Fruit fly (Drosophila melanogaster) whole organism, wandering third instar larva: ENCODE data around the gene CG14147.
A peak's percentile ranks its signal among the peaks of the same experiment; 100 is the strongest.

ENCODE experiments used
- Abd-B ChIP-seq: fragments of >200 bp; optimal IDR thresholded peaks from 2 replicates; lab custom pipeline; 2017; ENCODE audit warnings: missing biosample characterization, missing genetic modification characterization
- CG32264 ChIP-seq: fragments of 200-800 bp; sonication (Bioruptor generic); optimal IDR thresholded peaks from 2 replicates; lab custom pipeline; 2016; ENCODE audit warnings: missing biosample characterization, missing genetic modification characterization
- CG9705 ChIP-seq: fragments of 200-800 bp; sonication (Bioruptor generic); optimal IDR thresholded peaks from 2 replicates; lab custom pipeline; 2018; ENCODE audit warnings: missing biosample characterization, mild to moderate bottlenecking, missing genetic modification characterization
- CrebA ChIP-seq: fragments of 200-800 bp; sonication (Bioruptor generic); optimal IDR thresholded peaks from 2 replicates; lab custom pipeline; 2016; ENCODE audit warnings: missing biosample characterization, mild to moderate bottlenecking, missing genetic modification characterization, borderline replicate concordance
- Dfd ChIP-seq: fragments of >200 bp; optimal IDR thresholded peaks from 2 replicates; lab custom pipeline; 2017; ENCODE audit warnings: missing biosample characterization, missing genetic modification characterization
- Dif ChIP-seq: fragments of 200-275, 200-300 bp; sonication (Bioruptor generic); optimal IDR thresholded peaks from 2 replicates; lab custom pipeline; 2018; ENCODE audit warnings: missing biosample characterization, missing genetic modification characterization; ENCODE audit not compliant: partially characterized antibody
- GATAd ChIP-seq: sonication (Bioruptor generic); optimal IDR thresholded peaks from 2 replicates; lab custom pipeline; 2016; ENCODE audit warnings: missing biosample characterization, missing genetic modification characterization
- HLH106 ChIP-seq: fragments of 200-800 bp; optimal IDR thresholded peaks from 3 replicates; lab custom pipeline; 2019; ENCODE audit warnings: missing biosample characterization, mild to moderate bottlenecking, missing genetic modification characterization, moderate library complexity
- Hnf4 ChIP-seq: fragments of 200-800 bp; sonication (Bioruptor generic); optimal IDR thresholded peaks from 2 replicates; lab custom pipeline; 2016; ENCODE audit warnings: missing biosample characterization, mild to moderate bottlenecking, missing genetic modification characterization
- Hr78 ChIP-seq: fragments of >200 bp; optimal IDR thresholded peaks from 2 replicates; lab custom pipeline; 2017; ENCODE audit warnings: missing biosample characterization, missing genetic modification characterization
- Hr83 ChIP-seq: fragments of 200-300 bp; sonication (Bioruptor generic); optimal IDR thresholded peaks from 2 replicates; lab custom pipeline; 2016; ENCODE audit warnings: missing biosample characterization, mild to moderate bottlenecking, missing genetic modification characterization, moderate library complexity; ENCODE audit not compliant: poor library complexity, severe bottlenecking
- Jra ChIP-seq: sonication (Bioruptor generic); optimal IDR thresholded peaks from 2 replicates; lab custom pipeline; 2016; ENCODE audit warnings: missing biosample characterization, missing genetic modification characterization
- Mio ChIP-seq: sonication (Bioruptor generic); optimal IDR thresholded peaks from 2 replicates; lab custom pipeline; 2016; ENCODE audit warnings: missing biosample characterization, missing genetic modification characterization
- Myc ChIP-seq: fragments of >200 bp; optimal IDR thresholded peaks from 2 replicates; lab custom pipeline; 2017
- N ChIP-seq: fragments of >200 bp; optimal IDR thresholded peaks from 2 replicates; lab custom pipeline; 2018; ENCODE audit warnings: missing biosample characterization, missing external identifiers, missing genetic modification characterization
- OdsH ChIP-seq: fragments of 200-800 bp; sonication (Bioruptor generic); optimal IDR thresholded peaks from 2 replicates; lab custom pipeline; 2016; ENCODE audit warnings: missing biosample characterization, mild to moderate bottlenecking, missing genetic modification characterization
- Rel ChIP-seq, 2 experiments: fragments of 200-800 bp; sonication (Bioruptor generic) in 1 of 2; optimal IDR thresholded peaks; 2 replicates in 1 of 2; 3 replicates in 1 of 2; lab custom pipeline; 2016 to 2019; ENCODE audit warnings: mild to moderate bottlenecking in 2 of 2, missing biosample characterization in 2 of 2, missing genetic modification characterization in 2 of 2, moderate library complexity in 1 of 2
- Sp1 ChIP-seq: fragments of 200-800 bp; sonication (Bioruptor generic); optimal IDR thresholded peaks from 3 replicates; lab custom pipeline; 2019; ENCODE audit warnings: missing biosample characterization, mild to moderate bottlenecking, missing genetic modification characterization, moderate library complexity
- Vsx2 ChIP-seq: fragments of 200-300, 225-300 bp; sonication (Bioruptor generic); optimal IDR thresholded peaks from 2 replicates; lab custom pipeline; 2018; ENCODE audit warnings: missing biosample characterization, missing genetic modification characterization; ENCODE audit not compliant: partially characterized antibody
- br ChIP-seq: fragments of 200-800 bp; sonication (Bioruptor generic); optimal IDR thresholded peaks from 2 replicates; lab custom pipeline; 2016; ENCODE audit warnings: missing biosample characterization, missing genetic modification characterization
- brk ChIP-seq: fragments of 200-800 bp; sonication (Bioruptor generic); optimal IDR thresholded peaks from 2 replicates; lab custom pipeline; 2016; ENCODE audit warnings: missing biosample characterization, mild to moderate bottlenecking, missing genetic modification characterization
- dl ChIP-seq, 2 experiments: fragments of 175-275, 200-275 bp in 1 of 2; fragments of 200-275 bp in 1 of 2; sonication (Bioruptor generic); optimal IDR thresholded peaks; lab custom pipeline; 2018; ENCODE audit warnings: mild to moderate bottlenecking in 2 of 2, missing biosample characterization in 2 of 2, missing genetic modification characterization in 2 of 2, moderate library complexity in 2 of 2; ENCODE audit not compliant: partially characterized antibody in 2 of 2, insufficient read depth in 1 of 2
- dmrt93B ChIP-seq: fragments of 200-800 bp; sonication (Bioruptor generic); optimal IDR thresholded peaks from 2 replicates; lab custom pipeline; 2018; ENCODE audit warnings: missing biosample characterization, mild to moderate bottlenecking, missing genetic modification characterization
- dsf ChIP-seq: sonication (Bioruptor generic); optimal IDR thresholded peaks from 2 replicates; lab custom pipeline; 2016; ENCODE audit warnings: missing biosample characterization, missing genetic modification characterization, borderline replicate concordance
- ey ChIP-seq: fragments of 200-800 bp; sonication (Bioruptor generic); optimal IDR thresholded peaks from 2 replicates; lab custom pipeline; 2016; ENCODE audit warnings: missing biosample characterization, missing genetic modification characterization
- foxo ChIP-seq, 2 experiments: fragments of 200-800 bp; sonication (Bioruptor generic); optimal IDR thresholded peaks; 2 replicates in 1 of 2; 3 replicates in 1 of 2; lab custom pipeline; 2016 to 2017; ENCODE audit warnings: missing biosample characterization in 2 of 2, missing genetic modification characterization in 2 of 2
- fru ChIP-seq: fragments of 200-800 bp; sonication (Bioruptor generic); optimal IDR thresholded peaks from 3 replicates; lab custom pipeline; 2016; ENCODE audit warnings: missing biosample characterization, mild to moderate bottlenecking, missing genetic modification characterization
- h ChIP-seq: fragments of 200-800 bp; sonication (Bioruptor generic); optimal IDR thresholded peaks from 3 replicates; lab custom pipeline; 2016; ENCODE audit warnings: missing biosample characterization, mild to moderate bottlenecking, missing genetic modification characterization
- jim ChIP-seq: fragments of 175-275, 200-325 bp; sonication (Bioruptor generic); optimal IDR thresholded peaks from 2 replicates; lab custom pipeline; 2016; ENCODE audit warnings: missing biosample characterization, mild to moderate bottlenecking, missing genetic modification characterization
- lola ChIP-seq: fragments of >200 bp; optimal IDR thresholded peaks from 2 replicates; lab custom pipeline; 2017; ENCODE audit warnings: missing biosample characterization, missing genetic modification characterization
- pan ChIP-seq: fragments of >200 bp; optimal IDR thresholded peaks from 2 replicates; lab custom pipeline; 2017
- psq ChIP-seq: fragments of 200-800 bp; sonication (Bioruptor generic); optimal IDR thresholded peaks from 3 replicates; lab custom pipeline; 2017; ENCODE audit warnings: missing biosample characterization, mild to moderate bottlenecking, missing genetic modification characterization, moderate library complexity
- rgr ChIP-seq: fragments of 200-800 bp; sonication (Bioruptor generic); optimal IDR thresholded peaks from 3 replicates; lab custom pipeline; 2016; ENCODE audit warnings: missing biosample characterization, mild to moderate bottlenecking, missing genetic modification characterization
- sage ChIP-seq: fragments of 200-800 bp; sonication (Bioruptor generic); optimal IDR thresholded peaks from 2 replicates; lab custom pipeline; 2016; ENCODE audit warnings: missing biosample characterization, mild to moderate bottlenecking, missing genetic modification characterization
- sv ChIP-seq: fragments of 200-800 bp; sonication (Bioruptor generic); optimal IDR thresholded peaks from 3 replicates; lab custom pipeline; 2016; ENCODE audit warnings: missing biosample characterization, missing genetic modification characterization
- tai ChIP-seq: sonication (Bioruptor generic); optimal IDR thresholded peaks from 2 replicates; lab custom pipeline; 2016; ENCODE audit warnings: missing biosample characterization, missing genetic modification characterization
- usp ChIP-seq: fragments of >200 bp; optimal IDR thresholded peaks from 2 replicates; lab custom pipeline; 2017; ENCODE audit warnings: missing biosample characterization, missing genetic modification characterization
- woc ChIP-seq: sonication (Bioruptor generic); optimal IDR thresholded peaks from 2 replicates; lab custom pipeline; 2016; ENCODE audit warnings: missing biosample characterization, mild to moderate bottlenecking, missing genetic modification characterization

The CG14147 gene

dm6 chr3L:10968656-10969055 is 3.8 kb upstream of the CG14147 start:
- TF ChIP-seq Sp1 (GFP tag; lab: Kevin White, UChicago) (peak; percentile 30), ey (peak; percentile 28), sv (GFP tag; lab: Kevin White, UChicago) (no peak), foxo (GFP tag; optimal IDR thresholded peaks at IDR 0.05; lab: Kevin White, UChicago) (peak in 1 of 2 experiments; percentile 39), psq (peak; percentile 18), CrebA (GFP tag; lab: Kevin White, UChicago) (no peak), HLH106 (peak; percentile 17), pan (no peak), Abd-B (GFP tag; lab: Kevin White, UChicago) (no peak), rgr (GFP tag; lab: Kevin White, UChicago) (peak; percentile 30), CG32264 (GFP tag; lab: Kevin White, UChicago) (no peak), h (GFP tag; lab: Kevin White, UChicago) (peak; percentile 47), br (GFP tag; lab: Kevin White, UChicago) (peak; percentile 35), OdsH (GFP tag; lab: Kevin White, UChicago) (peak; percentile 8), lola (GFP tag; lab: Kevin White, UChicago) (no peak), usp (no peak), woc (GFP tag; lab: Kevin White, UChicago) (no peak), CG9705 (GFP tag; lab: Kevin White, UChicago) (no peak), Hr78 (no peak), dl (GFP tag; optimal IDR thresholded peaks at IDR 0.05; lab: Kevin White, UChicago; ENCODE audit: insufficient read depth in 1 of 2, partially characterized antibody in 2 of 2) (no peak), N (GFP tag; lab: Kevin White, UChicago) (no peak), fru (GFP tag; lab: Kevin White, UChicago) (peak; percentile 57), dmrt93B (GFP tag; lab: Kevin White, UChicago) (no peak)
- TF ChIP-seq, all 38 proteins: peak for 10

- TF ChIP-seq psq: peak; percentile 90
- TF ChIP-seq CrebA (GFP tag; lab: Kevin White, UChicago): peak; percentile 12
- TF ChIP-seq Rel (GFP tag; optimal IDR thresholded peaks at IDR 0.05; lab: Kevin White, UChicago): no peak
- peak; percentile 74 for TF ChIP-seq Rel (tag; optimal IDR thresholded peaks at IDR 0.05; lab: Kevin White, UChicago)
- TF ChIP-seq sage (GFP tag; lab: Kevin White, UChicago): peak; percentile 70
- TF ChIP-seq woc (GFP tag; lab: Kevin White, UChicago): peak; percentile 75
- TF ChIP-seq dl (GFP tag; optimal IDR thresholded peaks at IDR 0.05; lab: Kevin White, UChicago; ENCODE audit: insufficient read depth in 1 of 2, partially characterized antibody in 2 of 2): no peak
- TF ChIP-seq Dfd (GFP tag; lab: Kevin White, UChicago): no peak
- peak; percentile 91 for TF ChIP-seq CG9705 (GFP tag; lab: Kevin White, UChicago)
- TF ChIP-seq rgr (GFP tag; lab: Kevin White, UChicago): peak; percentile 85
- TF ChIP-seq lola (GFP tag; lab: Kevin White, UChicago): no peak
- TF ChIP-seq N (GFP tag; lab: Kevin White, UChicago): no peak
- TF ChIP-seq Dif: no peak
- no peak for TF ChIP-seq jim (GFP tag; lab: Kevin White, UChicago)
- no peak for TF ChIP-seq usp
- TF ChIP-seq Mio (GFP tag; lab: Kevin White, UChicago): no peak
- no peak for TF ChIP-seq Abd-B (GFP tag; lab: Kevin White, UChicago)
- peak; percentile 89 for TF ChIP-seq ey
- peak; percentile 53 for TF ChIP-seq dsf (GFP tag; lab: Kevin White, UChicago)
- TF ChIP-seq GATAd (GFP tag; lab: Kevin White, UChicago): no peak
- TF ChIP-seq foxo (GFP tag; optimal IDR thresholded peaks at IDR 0.05; lab: Kevin White, UChicago): peak in 1 of 2 experiments; percentile 91
- TF ChIP-seq dmrt93B (GFP tag; lab: Kevin White, UChicago): peak; percentile 85
- TF ChIP-seq HLH106: peak; percentile 96
- TF ChIP-seq OdsH (GFP tag; lab: Kevin White, UChicago): peak; percentile 89
- TF ChIP-seq Vsx2 (GFP tag; lab: Kevin White, UChicago): no peak
- TF ChIP-seq Jra (GFP tag; lab: Kevin White, UChicago): peak; percentile 41
- TF ChIP-seq Hnf4 (GFP tag; lab: Kevin White, UChicago): peak; percentile 65
- peak; percentile 92 for TF ChIP-seq h (GFP tag; lab: Kevin White, UChicago)
- no peak for TF ChIP-seq Hr83 (GFP tag; lab: Kevin White, UChicago)
- TF ChIP-seq Hr78: no peak
- peak; percentile 89 for TF ChIP-seq fru (GFP tag; lab: Kevin White, UChicago)
- peak; percentile 72 for TF ChIP-seq tai
- TF ChIP-seq pan: no peak
- TF ChIP-seq Myc (lab: Kevin White, UChicago): no peak
- no peak for TF ChIP-seq CG32264 (GFP tag; lab: Kevin White, UChicago)
- TF ChIP-seq sv (GFP tag; lab: Kevin White, UChicago): no peak
- TF ChIP-seq Sp1 (GFP tag; lab: Kevin White, UChicago): peak; percentile 95
- TF ChIP-seq brk (GFP tag; lab: Kevin White, UChicago): peak; percentile 69
- peak; percentile 83 for TF ChIP-seq br (GFP tag; lab: Kevin White, UChicago)
- TF ChIP-seq, all 38 proteins: peak for 21
Measured at dm6 chr3L:10976478-10976877, 4.0 kb downstream of the CG14147 start.
